Worm (Caenorhabditis elegans): ENCODE measurements around the gene B0034.2.
A peak's percentile ranks its signal among the peaks of the same experiment; 100 is the strongest.

B0034.2 gene

DNA sequence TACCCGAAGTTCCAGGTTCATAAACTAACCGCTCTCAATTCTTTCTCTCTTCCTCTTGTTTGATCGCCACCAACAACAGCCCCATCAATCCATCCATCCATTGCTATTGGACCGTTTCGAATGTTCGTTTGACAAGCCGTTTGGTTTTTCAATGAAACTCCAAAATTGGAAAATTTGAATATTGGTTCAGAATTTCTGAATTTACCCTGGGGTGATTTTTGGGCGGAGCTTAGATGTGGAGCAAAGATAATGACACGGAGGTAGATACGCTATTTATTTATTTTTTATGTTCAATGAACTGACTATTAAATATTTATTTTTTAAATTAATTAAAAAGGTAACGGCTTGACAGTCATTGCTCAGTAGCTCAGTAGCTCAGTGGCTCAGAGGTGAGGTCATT, at the start of gene B0034.2:
B0034.2 (minus strand) TSS at position 101 of the 400 bp plus-strand sequence.
- TF ChIP-seq nhr-6 (tag; optimal IDR thresholded peaks at IDR 0.05) = no peak

DNA sequence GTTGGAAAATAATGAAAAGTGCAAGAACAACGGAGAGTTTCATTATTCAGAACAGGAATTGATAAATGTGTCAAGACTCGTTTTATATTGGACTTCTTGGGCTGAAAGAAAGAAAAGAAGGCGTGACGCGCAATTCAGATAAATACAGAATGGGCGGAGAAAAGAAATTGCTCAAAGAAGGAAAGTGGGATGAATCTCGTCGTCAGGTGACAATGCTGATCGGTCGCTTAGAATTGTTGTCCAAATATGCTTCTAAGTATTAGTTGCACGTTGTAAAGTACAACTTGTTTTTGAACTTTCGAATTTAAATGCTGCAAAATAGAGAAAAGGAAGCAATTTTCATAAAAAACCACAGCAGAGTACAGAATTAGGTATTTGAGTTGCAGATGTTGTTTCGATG, 46.5 kb upstream of the B0034.2 start, which contains the start of gene ins-3:
ins-3 (minus strand) TSS at position 101 of the 400 bp plus-strand sequence.
- TF ChIP-seq egl-27 (tag; optimal IDR thresholded peaks at IDR 0.05) = no peak
- no peak for TF ChIP-seq R02D3.7 (tag; optimal IDR thresholded peaks at IDR 0.05)
- TF ChIP-seq mdl-1 (tag; optimal IDR thresholded peaks at IDR 0.05) = no peak
- no peak for TF ChIP-seq C34F6.9 (tag; optimal IDR thresholded peaks at IDR 0.05)
- TF ChIP-seq unc-39 (tag; optimal IDR thresholded peaks at IDR 0.05) = no peak
- no peak for TF ChIP-seq elt-1 (tag; optimal IDR thresholded peaks at IDR 0.05)
- TF ChIP-seq nhr-6 (tag; optimal IDR thresholded peaks at IDR 0.05) = no peak
- no peak for TF ChIP-seq dmd-4 (tag; optimal IDR thresholded peaks at IDR 0.05)
- no peak for TF ChIP-seq gmeb-1 (tag; optimal IDR thresholded peaks at IDR 0.05)

DNA sequence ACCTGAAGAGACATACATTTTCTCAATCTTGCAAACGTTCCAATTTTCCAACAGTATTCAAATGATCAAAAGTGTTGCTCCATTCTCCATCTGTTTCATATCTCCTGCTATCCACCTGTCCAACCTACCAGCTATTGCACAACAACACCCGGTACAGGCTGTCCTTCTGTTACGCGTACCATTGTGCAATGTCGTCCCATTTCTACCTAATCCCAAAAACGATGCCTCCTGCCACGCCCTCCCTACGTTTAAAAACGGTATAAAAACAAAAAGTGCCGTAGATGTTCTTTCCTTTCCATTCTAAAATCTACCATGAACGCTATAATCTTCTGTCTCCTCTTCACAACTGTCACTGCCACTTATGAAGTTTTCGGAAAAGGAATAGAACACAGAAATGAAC, 44.1 kb upstream of the B0034.2 start, which contains the start of gene ins-2:
ins-2 (plus strand) TSS at position 301 of the 400 bp plus-strand sequence.
- TF ChIP-seq mab-5 (tag; optimal IDR thresholded peaks at IDR 0.05) (no peak), alr-1 (tag; optimal IDR thresholded peaks at IDR 0.05) (no peak), F13H6.1 (tag; optimal IDR thresholded peaks at IDR 0.05) (no peak), sma-9 (GFP tag; optimal IDR thresholded peaks at IDR 0.05) (no peak), sma-9 (tag; optimal IDR thresholded peaks at IDR 0.05) (no peak), nhr-12 (tag; optimal IDR thresholded peaks at IDR 0.05) (no peak), nhr-77 (tag; optimal IDR thresholded peaks at IDR 0.05) (no peak), gmeb-1 (tag; optimal IDR thresholded peaks at IDR 0.05) (no peak), ceh-82 (tag; optimal IDR thresholded peaks at IDR 0.05) (no peak), lin-39 (tag; optimal IDR thresholded peaks at IDR 0.05) (no peak), ceh-16 (tag; optimal IDR thresholded peaks at IDR 0.05) (no peak), nhr-25 (tag; optimal IDR thresholded peaks at IDR 0.05) (no peak), nhr-11 (tag; optimal IDR thresholded peaks at IDR 0.05) (no peak), ZK546.5 (tag; optimal IDR thresholded peaks at IDR 0.05) (no peak), snpc-4 (tag; optimal IDR thresholded peaks at IDR 0.05) (no peak), nhr-237 (tag; optimal IDR thresholded peaks at IDR 0.05) (no peak), elt-1 (tag; optimal IDR thresholded peaks at IDR 0.05) (no peak), fos-1 (tag; optimal IDR thresholded peaks at IDR 0.05) (no peak)

DNA sequence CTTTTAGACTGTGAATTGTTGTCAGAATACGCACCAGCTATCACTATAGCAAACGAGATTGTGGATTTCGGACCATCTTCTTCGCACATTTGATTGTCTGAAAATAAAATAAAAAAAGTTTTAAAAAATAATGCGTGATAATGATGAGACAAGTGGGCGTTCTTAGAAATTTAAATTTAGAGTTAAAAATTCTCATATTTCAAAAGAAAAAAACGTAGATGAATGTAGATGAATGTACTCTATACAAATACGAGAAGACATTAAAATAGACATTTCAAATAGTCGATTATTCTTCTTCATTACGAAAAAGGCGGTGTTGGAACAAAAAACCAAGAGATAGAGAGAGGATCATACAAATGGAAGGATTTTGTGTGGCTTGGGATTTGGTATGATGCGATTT, 30.7 kb upstream of the B0034.2 start, which contains the start of gene B0034.5:
B0034.5 (minus strand) TSS at position 101 of the 400 bp plus-strand sequence.
- TF ChIP-seq nhr-12 (tag; optimal IDR thresholded peaks at IDR 0.05) (no peak), ceh-16 (tag; optimal IDR thresholded peaks at IDR 0.05) (no peak)

DNA sequence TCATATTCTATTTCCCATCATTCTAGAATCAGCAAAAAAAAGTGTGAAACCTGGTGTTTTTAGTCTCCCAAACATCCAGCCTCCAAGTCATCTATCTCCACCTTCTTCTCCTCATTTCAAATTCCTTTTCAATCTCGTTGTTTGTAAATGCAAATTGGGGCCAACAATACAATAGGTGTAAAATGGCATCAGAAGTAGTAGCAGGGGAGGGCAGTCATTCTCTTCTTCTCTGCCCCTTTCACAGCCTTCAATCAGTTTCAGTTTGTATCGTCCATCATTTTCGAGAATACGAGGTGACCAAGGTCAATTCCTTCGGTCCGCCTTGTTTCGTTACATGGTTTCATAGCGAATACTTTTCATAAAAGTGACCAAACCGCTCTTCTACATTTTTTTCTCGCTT, 25.1 kb upstream of the B0034.2 start, which contains the start of gene B0034.4:
B0034.4 (minus strand) TSS at position 229 of the 400 bp plus-strand sequence.
- peak; percentile 4 for TF ChIP-seq nhr-25 (tag; optimal IDR thresholded peaks at IDR 0.05)
- TF ChIP-seq nhr-23 (tag; optimal IDR thresholded peaks at IDR 0.05) = no peak
- TF ChIP-seq nhr-237 (tag; optimal IDR thresholded peaks at IDR 0.05) = no peak
- TF ChIP-seq nhr-12 (tag; optimal IDR thresholded peaks at IDR 0.05) = no peak
- TF ChIP-seq mbf-1 (tag; optimal IDR thresholded peaks at IDR 0.05) = no peak
- TF ChIP-seq nhr-21 (tag; optimal IDR thresholded peaks at IDR 0.05) = no peak
- no peak for TF ChIP-seq ztf-4 (tag; optimal IDR thresholded peaks at IDR 0.05)
- TF ChIP-seq ztf-11 (tag; optimal IDR thresholded peaks at IDR 0.05) = no peak
- TF ChIP-seq C34F6.9 (tag; optimal IDR thresholded peaks at IDR 0.05) = no peak

DNA sequence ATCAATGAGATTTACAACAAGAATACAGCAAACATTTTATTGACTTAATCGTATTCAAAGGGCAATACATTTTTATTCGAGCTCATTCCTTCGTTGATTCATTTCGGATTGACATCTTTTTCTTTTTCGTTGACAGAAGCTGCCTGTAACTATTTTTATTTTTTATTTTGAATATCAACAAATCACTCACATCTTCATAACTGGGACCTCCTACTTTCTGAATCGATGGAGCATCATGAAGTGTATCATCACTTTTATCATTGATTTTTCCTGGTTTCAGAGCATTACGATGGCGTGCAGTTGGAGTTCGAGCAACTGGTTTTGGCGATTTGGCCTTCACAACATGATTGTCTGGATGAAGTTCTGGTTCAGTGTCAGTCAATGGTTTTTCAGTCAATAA, 23.9 kb upstream of the B0034.2 start, which contains the start of gene B0034.1:
B0034.1 (plus strand) TSS at position 301 of the 400 bp plus-strand sequence.
- TF ChIP-seq mdl-1 (tag; optimal IDR thresholded peaks at IDR 0.05) (no peak), lsy-2 (tag; optimal IDR thresholded peaks at IDR 0.05) (no peak)

DNA sequence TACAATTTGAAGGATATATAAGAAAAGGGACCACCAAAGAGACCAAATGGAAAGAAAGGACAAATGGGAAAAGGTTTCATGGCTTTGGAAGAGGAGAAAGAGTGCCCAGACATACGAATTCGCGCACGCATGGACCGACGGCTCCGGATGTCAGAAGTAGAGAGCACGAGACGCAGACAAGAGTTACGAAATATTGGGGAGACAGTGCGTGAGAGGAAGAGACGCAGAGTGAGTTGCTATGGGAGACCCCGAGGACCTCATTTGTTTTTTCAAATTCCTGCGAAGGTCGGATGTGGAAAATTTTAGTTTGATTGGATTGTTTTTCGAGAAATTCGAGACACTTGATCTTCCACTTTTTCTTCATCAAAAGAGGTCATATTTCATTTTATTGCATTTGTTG, 22.5 kb upstream of the B0034.2 start:
- peak; percentile 39 for TF ChIP-seq C34F6.9 (tag; optimal IDR thresholded peaks at IDR 0.05)
- TF ChIP-seq ama-1 (optimal IDR thresholded peaks at IDR 0.05) = no peak
- no peak for TF ChIP-seq ZK546.5 (tag; optimal IDR thresholded peaks at IDR 0.05)
- peak; percentile 32 for TF ChIP-seq nhr-129 (tag; optimal IDR thresholded peaks at IDR 0.05)
- TF ChIP-seq zag-1 (tag; optimal IDR thresholded peaks at IDR 0.05) = peak; percentile 31
- no peak for TF ChIP-seq ztf-1 (GFP tag; conservative IDR thresholded peaks at IDR 0.05)
- TF ChIP-seq unc-55 (GFP tag; optimal IDR thresholded peaks at IDR 0.05) = peak; percentile 26
- no peak for TF ChIP-seq peb-1 (tag; optimal IDR thresholded peaks at IDR 0.05)
- peak in 1 of 2 experiments; percentile 21 for TF ChIP-seq lsy-2 (tag; optimal IDR thresholded peaks at IDR 0.05)
- no peak for TF ChIP-seq nhr-11 (tag; optimal IDR thresholded peaks at IDR 0.05)
- peak; percentile 2 for TF ChIP-seq sma-9 (GFP tag; optimal IDR thresholded peaks at IDR 0.05)
- no peak for TF ChIP-seq sma-9 (tag; optimal IDR thresholded peaks at IDR 0.05)
- TF ChIP-seq lin-11 (tag; optimal IDR thresholded peaks at IDR 0.05) = peak; percentile 55
- TF ChIP-seq unc-62 (GFP tag; optimal IDR thresholded peaks at IDR 0.05) = no peak
- TF ChIP-seq ztf-11 (tag; optimal IDR thresholded peaks at IDR 0.05) = no peak
- no peak for TF ChIP-seq nhr-237 (tag; optimal IDR thresholded peaks at IDR 0.05)
- no peak for TF ChIP-seq mab-5 (tag; optimal IDR thresholded peaks at IDR 0.05)
- TF ChIP-seq snpc-4 (tag; optimal IDR thresholded peaks at IDR 0.05) = peak; percentile 23
- TF ChIP-seq R02D3.7 (tag; optimal IDR thresholded peaks at IDR 0.05) = no peak
- peak; percentile 16 for TF ChIP-seq F13H6.1 (tag; optimal IDR thresholded peaks at IDR 0.05)

Measured in whole organism, L2 larva.